Fruit fly (Drosophila melanogaster) whole organism, wandering third instar larva: ENCODE data around the gene Rbp.
A peak's percentile ranks its signal among the peaks of the same experiment; 100 is the strongest.

Experiments
- Abd-B ChIP-seq: fragments of >200 bp; optimal IDR thresholded peaks from 2 replicates; lab custom pipeline; 2017; ENCODE audit warnings: missing biosample characterization, missing genetic modification characterization
- CG9705 ChIP-seq: fragments of 200-800 bp; sonication (Bioruptor generic); optimal IDR thresholded peaks from 2 replicates; lab custom pipeline; 2018; ENCODE audit warnings: missing biosample characterization, mild to moderate bottlenecking, missing genetic modification characterization
- Dfd ChIP-seq: fragments of >200 bp; optimal IDR thresholded peaks from 2 replicates; lab custom pipeline; 2017; ENCODE audit warnings: missing biosample characterization, missing genetic modification characterization
- Dif ChIP-seq: fragments of 200-275, 200-300 bp; sonication (Bioruptor generic); optimal IDR thresholded peaks from 2 replicates; lab custom pipeline; 2018; ENCODE audit warnings: missing biosample characterization, missing genetic modification characterization; ENCODE audit not compliant: partially characterized antibody
- HLH106 ChIP-seq: fragments of 200-800 bp; optimal IDR thresholded peaks from 3 replicates; lab custom pipeline; 2019; ENCODE audit warnings: missing biosample characterization, mild to moderate bottlenecking, missing genetic modification characterization, moderate library complexity
- Hnf4 ChIP-seq: fragments of 200-800 bp; sonication (Bioruptor generic); optimal IDR thresholded peaks from 2 replicates; lab custom pipeline; 2016; ENCODE audit warnings: missing biosample characterization, mild to moderate bottlenecking, missing genetic modification characterization
- Hr78 ChIP-seq: fragments of >200 bp; optimal IDR thresholded peaks from 2 replicates; lab custom pipeline; 2017; ENCODE audit warnings: missing biosample characterization, missing genetic modification characterization
- Hr83 ChIP-seq: fragments of 200-300 bp; sonication (Bioruptor generic); optimal IDR thresholded peaks from 2 replicates; lab custom pipeline; 2016; ENCODE audit warnings: missing biosample characterization, mild to moderate bottlenecking, missing genetic modification characterization, moderate library complexity; ENCODE audit not compliant: poor library complexity, severe bottlenecking
- Jra ChIP-seq: sonication (Bioruptor generic); optimal IDR thresholded peaks from 2 replicates; lab custom pipeline; 2016; ENCODE audit warnings: missing biosample characterization, missing genetic modification characterization
- Mio ChIP-seq: sonication (Bioruptor generic); optimal IDR thresholded peaks from 2 replicates; lab custom pipeline; 2016; ENCODE audit warnings: missing biosample characterization, missing genetic modification characterization
- Myc ChIP-seq: fragments of >200 bp; optimal IDR thresholded peaks from 2 replicates; lab custom pipeline; 2017
- N ChIP-seq: fragments of >200 bp; optimal IDR thresholded peaks from 2 replicates; lab custom pipeline; 2018; ENCODE audit warnings: missing biosample characterization, missing external identifiers, missing genetic modification characterization
- OdsH ChIP-seq: fragments of 200-800 bp; sonication (Bioruptor generic); optimal IDR thresholded peaks from 2 replicates; lab custom pipeline; 2016; ENCODE audit warnings: missing biosample characterization, mild to moderate bottlenecking, missing genetic modification characterization
- Rel ChIP-seq, 2 experiments: fragments of 200-800 bp; sonication (Bioruptor generic) in 1 of 2; optimal IDR thresholded peaks; 2 replicates in 1 of 2; 3 replicates in 1 of 2; lab custom pipeline; 2016 to 2019; ENCODE audit warnings: mild to moderate bottlenecking in 2 of 2, missing biosample characterization in 2 of 2, missing genetic modification characterization in 2 of 2, moderate library complexity in 1 of 2
- Sp1 ChIP-seq: fragments of 200-800 bp; sonication (Bioruptor generic); optimal IDR thresholded peaks from 3 replicates; lab custom pipeline; 2019; ENCODE audit warnings: missing biosample characterization, mild to moderate bottlenecking, missing genetic modification characterization, moderate library complexity
- br ChIP-seq: fragments of 200-800 bp; sonication (Bioruptor generic); optimal IDR thresholded peaks from 2 replicates; lab custom pipeline; 2016; ENCODE audit warnings: missing biosample characterization, missing genetic modification characterization
- dl ChIP-seq, 2 experiments: fragments of 175-275, 200-275 bp in 1 of 2; fragments of 200-275 bp in 1 of 2; sonication (Bioruptor generic); optimal IDR thresholded peaks; lab custom pipeline; 2018; ENCODE audit warnings: mild to moderate bottlenecking in 2 of 2, missing biosample characterization in 2 of 2, missing genetic modification characterization in 2 of 2, moderate library complexity in 2 of 2; ENCODE audit not compliant: partially characterized antibody in 2 of 2, insufficient read depth in 1 of 2
- dmrt93B ChIP-seq: fragments of 200-800 bp; sonication (Bioruptor generic); optimal IDR thresholded peaks from 2 replicates; lab custom pipeline; 2018; ENCODE audit warnings: missing biosample characterization, mild to moderate bottlenecking, missing genetic modification characterization
- dsf ChIP-seq: sonication (Bioruptor generic); optimal IDR thresholded peaks from 2 replicates; lab custom pipeline; 2016; ENCODE audit warnings: missing biosample characterization, missing genetic modification characterization, borderline replicate concordance
- ey ChIP-seq: fragments of 200-800 bp; sonication (Bioruptor generic); optimal IDR thresholded peaks from 2 replicates; lab custom pipeline; 2016; ENCODE audit warnings: missing biosample characterization, missing genetic modification characterization
- foxo ChIP-seq, 2 experiments: fragments of 200-800 bp; sonication (Bioruptor generic); optimal IDR thresholded peaks; 2 replicates in 1 of 2; 3 replicates in 1 of 2; lab custom pipeline; 2016 to 2017; ENCODE audit warnings: missing biosample characterization in 2 of 2, missing genetic modification characterization in 2 of 2
- fru ChIP-seq: fragments of 200-800 bp; sonication (Bioruptor generic); optimal IDR thresholded peaks from 3 replicates; lab custom pipeline; 2016; ENCODE audit warnings: missing biosample characterization, mild to moderate bottlenecking, missing genetic modification characterization
- h ChIP-seq: fragments of 200-800 bp; sonication (Bioruptor generic); optimal IDR thresholded peaks from 3 replicates; lab custom pipeline; 2016; ENCODE audit warnings: missing biosample characterization, mild to moderate bottlenecking, missing genetic modification characterization
- jim ChIP-seq: fragments of 175-275, 200-325 bp; sonication (Bioruptor generic); optimal IDR thresholded peaks from 2 replicates; lab custom pipeline; 2016; ENCODE audit warnings: missing biosample characterization, mild to moderate bottlenecking, missing genetic modification characterization
- lola ChIP-seq: fragments of >200 bp; optimal IDR thresholded peaks from 2 replicates; lab custom pipeline; 2017; ENCODE audit warnings: missing biosample characterization, missing genetic modification characterization
- pan ChIP-seq: fragments of >200 bp; optimal IDR thresholded peaks from 2 replicates; lab custom pipeline; 2017
- psq ChIP-seq: fragments of 200-800 bp; sonication (Bioruptor generic); optimal IDR thresholded peaks from 3 replicates; lab custom pipeline; 2017; ENCODE audit warnings: missing biosample characterization, mild to moderate bottlenecking, missing genetic modification characterization, moderate library complexity
- rgr ChIP-seq: fragments of 200-800 bp; sonication (Bioruptor generic); optimal IDR thresholded peaks from 3 replicates; lab custom pipeline; 2016; ENCODE audit warnings: missing biosample characterization, mild to moderate bottlenecking, missing genetic modification characterization
- sage ChIP-seq: fragments of 200-800 bp; sonication (Bioruptor generic); optimal IDR thresholded peaks from 2 replicates; lab custom pipeline; 2016; ENCODE audit warnings: missing biosample characterization, mild to moderate bottlenecking, missing genetic modification characterization
- sv ChIP-seq: fragments of 200-800 bp; sonication (Bioruptor generic); optimal IDR thresholded peaks from 3 replicates; lab custom pipeline; 2016; ENCODE audit warnings: missing biosample characterization, missing genetic modification characterization
- tai ChIP-seq: sonication (Bioruptor generic); optimal IDR thresholded peaks from 2 replicates; lab custom pipeline; 2016; ENCODE audit warnings: missing biosample characterization, missing genetic modification characterization
- usp ChIP-seq: fragments of >200 bp; optimal IDR thresholded peaks from 2 replicates; lab custom pipeline; 2017; ENCODE audit warnings: missing biosample characterization, missing genetic modification characterization
- woc ChIP-seq: sonication (Bioruptor generic); optimal IDR thresholded peaks from 2 replicates; lab custom pipeline; 2016; ENCODE audit warnings: missing biosample characterization, mild to moderate bottlenecking, missing genetic modification characterization

Rbp gene

dm6 chr3R:15417761-15418754, 43.6 kb downstream of the Rbp start:
- TF ChIP-seq Dfd, result peak; percentile 69
- TF ChIP-seq HLH106, result no peak
- TF ChIP-seq jim (GFP tag; lab: Kevin White, UChicago), result no peak
- no peak for TF ChIP-seq usp (GFP tag; lab: Kevin White, UChicago)
- no peak for TF ChIP-seq Hr83 (GFP tag; lab: Kevin White, UChicago)
- no peak for TF ChIP-seq psq
- peak; percentile 49 for TF ChIP-seq fru (GFP tag; lab: Kevin White, UChicago)
- TF ChIP-seq woc (GFP tag; lab: Kevin White, UChicago), result no peak
- TF ChIP-seq CG9705 (GFP tag; lab: Kevin White, UChicago), result no peak
- TF ChIP-seq Myc, result no peak
- TF ChIP-seq, all 38 proteins: peak for 2

dm6 chr3R:15418824-15419530, 44.5 kb downstream of the Rbp start:
- TF ChIP-seq Mio (GFP tag; lab: Kevin White, UChicago) (no peak), Hnf4 (GFP tag; lab: Kevin White, UChicago) (no peak), tai (GFP tag; lab: Kevin White, UChicago) (no peak), Dfd (no peak), h (GFP tag; lab: Kevin White, UChicago) (peak; percentile 8), fru (GFP tag; lab: Kevin White, UChicago) (no peak), Myc (no peak), Jra (GFP tag; lab: Kevin White, UChicago) (no peak), sage (GFP tag; lab: Kevin White, UChicago) (no peak), OdsH (GFP tag; lab: Kevin White, UChicago) (peak; percentile 42), psq (peak; percentile 23), foxo (GFP tag; optimal IDR thresholded peaks at IDR 0.05; lab: Kevin White, UChicago) (peak in 1 of 2 experiments; percentile 57), lola (GFP tag; lab: Kevin White, UChicago) (no peak), Abd-B (GFP tag; lab: Kevin White, UChicago) (no peak), br (GFP tag; lab: Kevin White, UChicago) (peak; percentile 1), dmrt93B (GFP tag; lab: Kevin White, UChicago) (no peak), jim (GFP tag; lab: Kevin White, UChicago) (no peak), Dif (peak; percentile 3), dl (GFP tag; optimal IDR thresholded peaks at IDR 0.05; lab: Kevin White, UChicago; ENCODE audit: insufficient read depth in 1 of 2, partially characterized antibody in 2 of 2) (no peak), woc (GFP tag; lab: Kevin White, UChicago) (peak; percentile 35), sv (GFP tag; lab: Kevin White, UChicago) (peak; percentile 49), dsf (no peak), HLH106 (peak; percentile 46), Sp1 (peak; percentile 67), Rel (GFP tag; optimal IDR thresholded peaks at IDR 0.05; lab: Kevin White, UChicago) (no peak), Rel (tag; optimal IDR thresholded peaks at IDR 0.05; lab: Kevin White, UChicago) (no peak), ey (GFP tag; lab: Kevin White, UChicago) (peak; percentile 18), rgr (GFP tag; lab: Kevin White, UChicago) (peak; percentile 38)

- no peak for TF ChIP-seq Mio (GFP tag; lab: Kevin White, UChicago)
- TF ChIP-seq dl (GFP tag; optimal IDR thresholded peaks at IDR 0.05; lab: Kevin White, UChicago; ENCODE audit: insufficient read depth in 1 of 2, partially characterized antibody in 2 of 2), result peak in 1 of 2 experiments; percentile 61
- peak; percentile 77 for TF ChIP-seq pan
- no peak for TF ChIP-seq N (GFP tag; lab: Kevin White, UChicago)
- TF ChIP-seq dsf, result no peak
- TF ChIP-seq psq, result peak; percentile 14
- TF ChIP-seq lola (GFP tag; lab: Kevin White, UChicago), result no peak
- peak; percentile 70 for TF ChIP-seq Dif
- no peak for TF ChIP-seq Hr78 (GFP tag; lab: Kevin White, UChicago)
- TF ChIP-seq Rel (GFP tag; optimal IDR thresholded peaks at IDR 0.05; lab: Kevin White, UChicago), result no peak
- no peak for TF ChIP-seq Rel (tag; optimal IDR thresholded peaks at IDR 0.05; lab: Kevin White, UChicago)
- peak; percentile 4 for TF ChIP-seq Dfd
- TF ChIP-seq br (GFP tag; lab: Kevin White, UChicago), result no peak
- TF ChIP-seq Abd-B (GFP tag; lab: Kevin White, UChicago), result no peak
- no peak for TF ChIP-seq h (GFP tag; lab: Kevin White, UChicago)
- TF ChIP-seq HLH106, result no peak
- TF ChIP-seq tai (GFP tag; lab: Kevin White, UChicago), result no peak
- TF ChIP-seq sv (GFP tag; lab: Kevin White, UChicago), result no peak
Observed at dm6 chr3R:15420375-15420931, 46.0 kb downstream of the Rbp start.
